Comparison of ENCODE assay signal across 5 worm cellular contexts in the genomic region with DNA sequence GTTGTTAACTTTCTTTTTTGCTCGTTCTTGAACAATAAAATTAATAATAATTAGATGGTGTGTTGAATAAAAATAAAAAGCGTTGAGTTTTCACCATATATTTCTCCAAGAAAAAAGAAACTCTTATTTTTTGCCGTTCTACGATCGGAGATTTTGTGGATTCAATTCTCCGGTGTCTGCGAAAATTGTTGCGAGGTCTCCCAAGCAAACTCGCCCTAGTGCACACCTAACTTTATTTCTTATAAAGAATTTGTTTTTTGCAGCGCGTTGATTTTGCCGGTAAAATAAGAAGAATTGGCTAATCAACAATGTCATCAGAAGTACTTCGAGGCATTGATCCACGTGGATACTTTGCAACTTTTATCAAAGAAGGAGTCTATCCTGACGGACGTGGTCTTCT.
TF ChIP-seq lines count a peak whose summit lies in the region.

A gene (plus strand): TSS at position 264 of the 400 bp plus-strand sequence.

TF ChIP-seq in whole organism, L1 larva, 84 proteins besides CTCF, POLR2A, EP300 and RAD21 (continues in another document):
- TF ChIP-seq jun-1 (tag; optimal IDR thresholded peaks at IDR 0.05; lab: Kevin White, UChicago) (peak; percentile 13), pag-3 (tag; optimal IDR thresholded peaks at IDR 0.05; lab: Kevin White, UChicago; ENCODE audit: borderline replicate concordance, insufficient read depth) (no peak), hpl-2 (GFP tag; optimal IDR thresholded peaks at IDR 0.05; lab: Kevin White, UChicago) (peak; percentile 9), lin-15B (tag; optimal IDR thresholded peaks at IDR 0.05; lab: Kevin White, UChicago) (peak; percentile 81), mep-1 (tag; optimal IDR thresholded peaks at IDR 0.05; lab: Kevin White, UChicago) (no peak), rnt-1 (tag; optimal IDR thresholded peaks at IDR 0.05; lab: Kevin White, UChicago) (peak; percentile 89), nhr-77 (tag; optimal IDR thresholded peaks at IDR 0.05; lab: Kevin White, UChicago) (peak; percentile 63), Y116A8C.19 (tag; optimal IDR thresholded peaks at IDR 0.05; lab: Kevin White, UChicago; ENCODE audit: borderline replicate concordance) (no peak), dsc-1 (tag; optimal IDR thresholded peaks at IDR 0.05; lab: Kevin White, UChicago) (peak; percentile 9), nhr-90 (tag; optimal IDR thresholded peaks at IDR 0.05; lab: Kevin White, UChicago; ENCODE audit: poor library complexity) (peak; percentile 13), zip-4 (GFP tag; optimal IDR thresholded peaks at IDR 0.05; lab: Kevin White, UChicago) (no peak), vab-15 (tag; optimal IDR thresholded peaks at IDR 0.05; lab: Kevin White, UChicago) (peak; percentile 16), lsy-2 (tag; optimal IDR thresholded peaks at IDR 0.05; lab: Kevin White, UChicago) (peak; percentile 28 to 80), unc-86 (tag; optimal IDR thresholded peaks at IDR 0.05; lab: Kevin White, UChicago) (no peak), blmp-1 (tag; optimal IDR thresholded peaks at IDR 0.05; lab: Kevin White, UChicago) (peak; percentile 55), snu-23 (GFP tag; optimal IDR thresholded peaks at IDR 0.05; lab: Kevin White, UChicago) (peak; percentile 66)

TF ChIP-seq in whole organism, L3 larva, 47 proteins besides CTCF, POLR2A, EP300 and RAD21 (continues in another document):
- TF ChIP-seq aly-2 (tag; optimal IDR thresholded peaks at IDR 0.05; lab: Kevin White, UChicago) (no peak), skn-1 (tag; optimal IDR thresholded peaks at IDR 0.05; lab: Kevin White, UChicago) (no peak), sea-2 (GFP tag; optimal IDR thresholded peaks at IDR 0.05; lab: Kevin White, UChicago) (no peak), R02D3.7 (tag; optimal IDR thresholded peaks at IDR 0.05; lab: Kevin White, UChicago) (peak; percentile 12), elt-2 (tag; optimal IDR thresholded peaks at IDR 0.05; lab: Kevin White, UChicago) (peak; percentile 37), mml-1 (tag; optimal IDR thresholded peaks at IDR 0.05; lab: Kevin White, UChicago) (no peak), egl-5 (tag; optimal IDR thresholded peaks at IDR 0.05; lab: Kevin White, UChicago) (peak; percentile 61), unc-39 (tag; optimal IDR thresholded peaks at IDR 0.05; lab: Kevin White, UChicago) (no peak), tbx-2 (tag; optimal IDR thresholded peaks at IDR 0.05; lab: Kevin White, UChicago) (no peak), snpc-4 (tag; optimal IDR thresholded peaks at IDR 0.05; lab: Kevin White, UChicago) (no peak), lin-15B (tag; optimal IDR thresholded peaks at IDR 0.05; lab: Kevin White, UChicago) (peak; percentile 83), jun-1 (tag; optimal IDR thresholded peaks at IDR 0.05; lab: Kevin White, UChicago) (no peak), nfya-1 (tag; optimal IDR thresholded peaks at IDR 0.05; lab: Kevin White, UChicago; ENCODE audit: insufficient read depth) (peak; percentile 65), nhr-12 (tag; optimal IDR thresholded peaks at IDR 0.05; lab: Kevin White, UChicago) (no peak), ama-1 (optimal IDR thresholded peaks at IDR 0.05; lab: Kevin White, UChicago) (no peak), fkh-10 (GFP tag; optimal IDR thresholded peaks at IDR 0.05; lab: Kevin White, UChicago) (no peak), ztf-4 (tag; optimal IDR thresholded peaks at IDR 0.05; lab: Kevin White, UChicago) (no peak), ceh-28 (tag; optimal IDR thresholded peaks at IDR 0.05; lab: Kevin White, UChicago) (no peak), mdl-1 (tag; optimal IDR thresholded peaks at IDR 0.05; lab: Kevin White, UChicago) (no peak)

TF ChIP-seq in whole organism, early embryonic, 17 proteins besides CTCF, POLR2A, EP300 and RAD21:
- TF ChIP-seq ama-1 (optimal IDR thresholded peaks at IDR 0.05; lab: Kevin White, UChicago) = no peak
- no peak for TF ChIP-seq B0310.2 (tag; optimal IDR thresholded peaks at IDR 0.05; lab: Kevin White, UChicago)
- TF ChIP-seq hmbx-1 (tag; optimal IDR thresholded peaks at IDR 0.05; lab: Kevin White, UChicago) = no peak
- no peak for TF ChIP-seq flt-1 (GFP tag; IDR thresholded peaks at IDR 0.05; lab: Robert Waterston, UW)
- TF ChIP-seq tbx-37 (GFP tag; conservative IDR thresholded peaks at IDR 0.05; lab: Robert Waterston, UW) = peak; percentile 45
- peak; percentile 14 for TF ChIP-seq ceh-13 (GFP tag; optimal IDR thresholded peaks at IDR 0.05; lab: Kevin White, UChicago)
- no peak for TF ChIP-seq tbx-11 (GFP tag; IDR thresholded peaks at IDR 0.05; lab: Robert Waterston, UW)
- TF ChIP-seq ceh-36 (tag; optimal IDR thresholded peaks at IDR 0.05; lab: Kevin White, UChicago) = no peak
- TF ChIP-seq F13C5.2 (tag; optimal IDR thresholded peaks at IDR 0.05; lab: Kevin White, UChicago) = peak; percentile 24
- no peak for TF ChIP-seq tra-4 (tag; optimal IDR thresholded peaks at IDR 0.05; lab: Kevin White, UChicago)
- TF ChIP-seq pes-1 (GFP tag; IDR thresholded peaks at IDR 0.05; lab: Robert Waterston, UW) = no peak; the same call in 1 of the 2 replicates
- peak; percentile 18 for TF ChIP-seq hnd-1 (tag; optimal IDR thresholded peaks at IDR 0.05; lab: Kevin White, UChicago)
- no peak; the same call in 1 of the 2 replicates for TF ChIP-seq scrt-1 (GFP tag; IDR thresholded peaks at IDR 0.05; lab: Robert Waterston, UW)
- TF ChIP-seq ets-7 (tag; optimal IDR thresholded peaks at IDR 0.05; lab: Kevin White, UChicago) = peak; percentile 62
- no peak for TF ChIP-seq hmg-4 (GFP tag; optimal IDR thresholded peaks at IDR 0.05; lab: Kevin White, UChicago)
- no peak for TF ChIP-seq sea-1 (GFP tag; conservative IDR thresholded peaks at IDR 0.05; lab: Robert Waterston, UW)
- no peak for TF ChIP-seq aly-1 (tag; optimal IDR thresholded peaks at IDR 0.05; lab: Kevin White, UChicago)
TF ChIP-seq in whole organism, early embryonic: peak in this region for 5.

TF ChIP-seq in whole organism, midembryonic, 9 proteins besides CTCF, POLR2A, EP300 and RAD21:
- TF ChIP-seq T22C8.4 (GFP tag; IDR thresholded peaks at IDR 0.05; lab: Robert Waterston, UW) (no peak), klf-2 (GFP tag; conservative IDR thresholded peaks at IDR 0.05; lab: Robert Waterston, UW) (peak; percentile 64; the same call in 1 of the 2 replicates), ztf-23 (GFP tag; IDR thresholded peaks at IDR 0.05; lab: Robert Waterston, UW) (no peak), tab-1 (GFP tag; IDR thresholded peaks at IDR 0.05; lab: Robert Waterston, UW) (0 out of 2 replicates have a peak, but pooled peaks have one; percentile 20), med-1 (GFP tag; optimal IDR thresholded peaks at IDR 0.05; lab: Kevin White, UChicago; ENCODE audit: insufficient read depth) (no peak), cog-1 (tag; optimal IDR thresholded peaks at IDR 0.05; lab: Kevin White, UChicago) (peak; percentile 41), flt-1 (GFP tag; IDR thresholded peaks at IDR 0.05; lab: Robert Waterston, UW) (peak; percentile 77; the same call in 1 of the 2 replicates), ref-1 (GFP tag; conservative IDR thresholded peaks at IDR 0.05; lab: Robert Waterston, UW) (no peak), ztf-29 (GFP tag; IDR thresholded peaks at IDR 0.05; lab: Robert Waterston, UW) (0 out of 2 replicates have a peak, but pooled peaks have one; percentile 34)
TF ChIP-seq in whole organism, midembryonic: peak in this region for 5.

TF ChIP-seq in whole organism, young adult, 124 proteins besides CTCF, POLR2A, EP300 and RAD21 (continues in another document):
- TF ChIP-seq ztf-18 (tag; optimal IDR thresholded peaks at IDR 0.05; lab: Kevin White, UChicago) (peak; percentile 33), madf-10 (tag; optimal IDR thresholded peaks at IDR 0.05; lab: Kevin White, UChicago) (peak; percentile 50), sptf-2 (GFP tag; optimal IDR thresholded peaks at IDR 0.05; lab: Kevin White, UChicago) (no peak), bed-2 (GFP tag; IDR thresholded peaks at IDR 0.05; lab: Robert Waterston, UW) (peak; percentile 64; the same call in 1 of the 2 replicates), ztf-22 (GFP tag; optimal IDR thresholded peaks at IDR 0.05; lab: Kevin White, UChicago) (no peak), mel-28 (tag; optimal IDR thresholded peaks at IDR 0.05; lab: Kevin White, UChicago; ENCODE audit: borderline replicate concordance) (no peak), ama-1 (optimal IDR thresholded peaks at IDR 0.05; lab: Kevin White, UChicago) (no peak), ama-1 (GFP tag; optimal IDR thresholded peaks at IDR 0.05; lab: Kevin White, UChicago) (no peak), B0035.1 (tag; optimal IDR thresholded peaks at IDR 0.05; lab: Kevin White, UChicago) (no peak), ceh-100 (GFP tag; IDR thresholded peaks at IDR 0.05; lab: Robert Waterston, UW) (peak; percentile 97), lin-26 (GFP tag; IDR thresholded peaks at IDR 0.05; lab: Robert Waterston, UW) (0 out of 2 replicates have a peak, but pooled peaks have one; percentile 51), F22D6.2 (tag; optimal IDR thresholded peaks at IDR 0.05; lab: Kevin White, UChicago) (no peak), nfya-2 (GFP tag; IDR thresholded peaks at IDR 0.05; lab: Robert Waterston, UW) (no peak), efl-1 (GFP tag; optimal IDR thresholded peaks at IDR 0.05; lab: Kevin White, UChicago) (peak; percentile 65), ceh-79 (tag; optimal IDR thresholded peaks at IDR 0.05; lab: Kevin White, UChicago) (no peak), C06A6.2 (GFP tag; conservative IDR thresholded peaks at IDR 0.05; lab: Robert Waterston, UW) (no peak), rcor-1 (GFP tag; IDR thresholded peaks at IDR 0.05; lab: Robert Waterston, UW) (no peak), F23B12.7 (tag; optimal IDR thresholded peaks at IDR 0.05; lab: Kevin White, UChicago; ENCODE audit: insufficient read depth) (peak; percentile 86), dpl-1 (GFP tag; optimal IDR thresholded peaks at IDR 0.05; lab: Kevin White, UChicago) (peak; percentile 37), F49E8.2 (tag; optimal IDR thresholded peaks at IDR 0.05; lab: Kevin White, UChicago; ENCODE audit: insufficient read depth) (no peak), nfya-1 (tag; optimal IDR thresholded peaks at IDR 0.05; lab: Kevin White, UChicago; ENCODE audit: borderline replicate concordance, insufficient read depth) (no peak), F37B4.10 (GFP tag; IDR thresholded peaks at IDR 0.05; lab: Robert Waterston, UW) (no peak), K11D2.4 (GFP tag; IDR thresholded peaks at IDR 0.05; lab: Robert Waterston, UW) (no peak), ceh-91 (GFP tag; IDR thresholded peaks at IDR 0.05; lab: Robert Waterston, UW) (no peak), D2030.7 (GFP tag; IDR thresholded peaks at IDR 0.05; lab: Robert Waterston, UW) (peak; percentile 69; the same call in 1 of the 2 replicates), hmg-1.2 (GFP tag; IDR thresholded peaks at IDR 0.05; lab: Robert Waterston, UW) (peak; percentile 41; the same call in 1 of the 2 replicates), aptf-2 (GFP tag; conservative IDR thresholded peaks at IDR 0.05; lab: Robert Waterston, UW) (0 out of 2 replicates have a peak, but pooled peaks have one; percentile 60), akir-1 (GFP tag; optimal IDR thresholded peaks at IDR 0.05; lab: Kevin White, UChicago) (peak; percentile 44), zim-3 (tag; optimal IDR thresholded peaks at IDR 0.05; lab: Kevin White, UChicago) (no peak), let-526 (GFP tag; IDR thresholded peaks at IDR 0.05; lab: Robert Waterston, UW) (no peak)
